Fruit fly (Drosophila melanogaster) whole organism, prepupa: ENCODE measurements around the gene Prosalpha3T.
A peak's percentile ranks its signal among the peaks of the same experiment; 100 is the strongest.

Experiments
- Blimp-1 ChIP-seq: fragments of 200-800 bp; sonication (Bioruptor generic); optimal IDR thresholded peaks from 3 replicates; lab custom pipeline; 2017; ENCODE audit warnings: missing biosample characterization, missing genetic modification characterization, mild to moderate bottlenecking, moderate library complexity, missing genetic modification reagents
- CG10631 ChIP-seq: fragments of 200-800 bp; sonication (Bioruptor generic); optimal IDR thresholded peaks from 2 replicates; lab custom pipeline; 2016; ENCODE audit warnings: missing biosample characterization, missing genetic modification characterization
- CG10669 ChIP-seq: fragments of 200-800 bp; sonication (Bioruptor generic); optimal IDR thresholded peaks from 3 replicates; lab custom pipeline; 2018; ENCODE audit warnings: missing biosample characterization, mild to moderate bottlenecking, missing genetic modification characterization, moderate library complexity
- CG11294 ChIP-seq: fragments of 200-800 bp; sonication (Bioruptor generic); IDR thresholded peaks from 2 replicates; pipeline ENCODE4 v1.3.6; 2022; ENCODE audit warnings: missing biosample characterization, missing genetic modification characterization
- CG1621 ChIP-seq: fragments of 200-800 bp; sonication (Bioruptor generic); optimal IDR thresholded peaks from 3 replicates; lab custom pipeline; 2018; ENCODE audit warnings: missing biosample characterization, mild to moderate bottlenecking, missing genetic modification characterization
- CG16779 ChIP-seq: fragments of 200-800 bp; sonication (Bioruptor generic); optimal IDR thresholded peaks from 3 replicates; lab custom pipeline; 2017; ENCODE audit warnings: missing biosample characterization, mild to moderate bottlenecking, missing genetic modification characterization
- CG31627 ChIP-seq: fragments of 200-800 bp; sonication (Bioruptor generic); optimal IDR thresholded peaks from 3 replicates; lab custom pipeline; 2016; ENCODE audit warnings: missing biosample characterization, missing genetic modification characterization
- CG32006 ChIP-seq: fragments of 200-800 bp; sonication (Bioruptor generic); optimal IDR thresholded peaks from 3 replicates; lab custom pipeline; 2017; ENCODE audit warnings: missing biosample characterization, mild to moderate bottlenecking, missing genetic modification characterization
- CG34406 ChIP-seq: fragments of 200-800 bp; sonication (Bioruptor generic); optimal IDR thresholded peaks from 3 replicates; lab custom pipeline; 2016; ENCODE audit warnings: missing biosample characterization, missing genetic modification characterization
- CG3919 ChIP-seq: fragments of 200-800 bp; sonication (Bioruptor generic); optimal IDR thresholded peaks from 3 replicates; lab custom pipeline; 2016; ENCODE audit warnings: missing biosample characterization, missing genetic modification characterization
- CG4318 ChIP-seq: fragments of 200-800 bp; sonication (Bioruptor generic); optimal IDR thresholded peaks from 3 replicates; lab custom pipeline; 2017; ENCODE audit warnings: missing biosample characterization, mild to moderate bottlenecking, missing genetic modification characterization
- CG6163 ChIP-seq: fragments of 200-800 bp; sonication (Bioruptor generic); IDR thresholded peaks from 3 replicates; pipeline ENCODE4 v1.3.6; 2022; ENCODE audit warnings: missing biosample characterization, missing genetic modification characterization
- CG6276 ChIP-seq: fragments of 200-800 bp; sonication (Bioruptor generic); optimal IDR thresholded peaks from 2 replicates; lab custom pipeline; 2017; ENCODE audit warnings: missing biosample characterization, mild to moderate bottlenecking, missing genetic modification characterization
- CG6792 ChIP-seq: fragments of 200-800 bp; sonication (Bioruptor generic); optimal IDR thresholded peaks from 3 replicates; lab custom pipeline; 2016; ENCODE audit warnings: missing biosample characterization, missing genetic modification characterization
- CG6808 ChIP-seq: fragments of 200-800 bp; sonication (Bioruptor generic); optimal IDR thresholded peaks from 3 replicates; lab custom pipeline; 2017; ENCODE audit warnings: missing biosample characterization, missing genetic modification characterization, mild to moderate bottlenecking, moderate library complexity, missing genetic modification reagents
- CG6854 ChIP-seq: fragments of 200-800 bp; sonication (Bioruptor generic); optimal IDR thresholded peaks from 2 replicates; lab custom pipeline; 2017; ENCODE audit warnings: missing biosample characterization, mild to moderate bottlenecking, missing genetic modification characterization
- CG7368 ChIP-seq: fragments of 200-800 bp; sonication (Bioruptor generic); optimal IDR thresholded peaks from 3 replicates; lab custom pipeline; 2016; ENCODE audit warnings: missing biosample characterization, missing genetic modification characterization
- CG8119 ChIP-seq: fragments of 200-800 bp; sonication (Bioruptor generic); IDR thresholded peaks from 3 replicates; pipeline ENCODE4 v1.3.6; 2022; ENCODE audit warnings: missing biosample characterization, missing genetic modification characterization
- CG8319 ChIP-seq: fragments of 200-800 bp; sonication (Bioruptor generic); optimal IDR thresholded peaks from 3 replicates; lab custom pipeline; 2016; ENCODE audit warnings: missing biosample characterization, missing genetic modification characterization
- CG8632 ChIP-seq: fragments of 200-800 bp; sonication (Bioruptor generic); optimal IDR thresholded peaks from 3 replicates; lab custom pipeline; 2016; ENCODE audit warnings: missing biosample characterization, missing genetic modification characterization
- CG9139 ChIP-seq: fragments of 200-800 bp; sonication (Bioruptor generic); optimal IDR thresholded peaks from 3 replicates; lab custom pipeline; 2017; ENCODE audit warnings: missing biosample characterization, mild to moderate bottlenecking, missing genetic modification characterization
- Eip75B ChIP-seq: fragments of 200-800 bp; sonication (Bioruptor generic); optimal IDR thresholded peaks from 3 replicates; lab custom pipeline; 2016; ENCODE audit warnings: missing biosample characterization, missing genetic modification characterization
- Ets21C ChIP-seq: fragments of 200-800 bp; sonication (Bioruptor generic); optimal IDR thresholded peaks from 3 replicates; lab custom pipeline; 2016; ENCODE audit warnings: missing biosample characterization, missing genetic modification characterization
- Ets96B ChIP-seq: fragments of 200-800 bp; optimal IDR thresholded peaks from 2 replicates; lab custom pipeline; 2019; ENCODE audit warnings: missing biosample characterization, mild to moderate bottlenecking, missing genetic modification characterization, moderate library complexity
- Gug ChIP-seq: fragments of 200-800 bp; sonication (Bioruptor generic); IDR thresholded peaks from 2 replicates; pipeline ENCODE4 v1.3.6; 2022; ENCODE audit warnings: missing biosample characterization, missing genetic modification characterization
- Hr38 ChIP-seq: sonication (Bioruptor generic); optimal IDR thresholded peaks from 2 replicates; lab custom pipeline; 2016; ENCODE audit warnings: missing biosample characterization, missing genetic modification characterization
- Hr39 ChIP-seq: fragments of 200-800 bp; sonication (Bioruptor generic); optimal IDR thresholded peaks from 2 replicates; lab custom pipeline; 2016; ENCODE audit warnings: missing biosample characterization, missing genetic modification characterization
- Hr4 ChIP-seq: fragments of 200-800 bp; sonication (Bioruptor generic); optimal IDR thresholded peaks from 3 replicates; lab custom pipeline; 2016; ENCODE audit warnings: missing biosample characterization, missing genetic modification characterization
- Lpt ChIP-seq: fragments of 200-800 bp; sonication (Bioruptor generic); optimal IDR thresholded peaks from 3 replicates; lab custom pipeline; 2016; ENCODE audit warnings: missing biosample characterization, missing genetic modification characterization
- Met ChIP-seq: fragments of 200-800 bp; sonication (Bioruptor generic); optimal IDR thresholded peaks from 3 replicates; lab custom pipeline; 2016; ENCODE audit warnings: missing biosample characterization, missing genetic modification characterization
- OdsH ChIP-seq: fragments of 200-800 bp; sonication (Bioruptor generic); optimal IDR thresholded peaks from 3 replicates; lab custom pipeline; 2016; ENCODE audit warnings: missing biosample characterization, missing genetic modification characterization
- Smox ChIP-seq: fragments of 200-800 bp; sonication (Bioruptor generic); optimal IDR thresholded peaks from 3 replicates; lab custom pipeline; 2016; ENCODE audit warnings: missing biosample characterization, missing genetic modification characterization
- Sox102F ChIP-seq: fragments of 200-800 bp; sonication (Bioruptor generic); optimal IDR thresholded peaks from 2 replicates; lab custom pipeline; 2016; ENCODE audit warnings: missing biosample characterization, mild to moderate bottlenecking, missing genetic modification characterization
- Sox14 ChIP-seq: fragments of 200-800 bp; sonication (Bioruptor generic); optimal IDR thresholded peaks from 3 replicates; lab custom pipeline; 2016; ENCODE audit warnings: missing biosample characterization, missing genetic modification characterization
- Sox15 ChIP-seq: fragments of 200-800 bp; sonication (Bioruptor generic); optimal IDR thresholded peaks from 3 replicates; lab custom pipeline; 2016; ENCODE audit warnings: missing biosample characterization, missing genetic modification characterization
- acj6 ChIP-seq: fragments of 200-800 bp; sonication (Bioruptor generic); optimal IDR thresholded peaks from 3 replicates; lab custom pipeline; 2016; ENCODE audit warnings: missing biosample characterization, missing genetic modification characterization
- cyc ChIP-seq: fragments of 200-800 bp; sonication (Bioruptor generic); optimal IDR thresholded peaks from 3 replicates; lab custom pipeline; 2016; ENCODE audit warnings: missing biosample characterization, missing genetic modification characterization
- dac ChIP-seq: fragments of 200-800 bp; sonication (Bioruptor generic); optimal IDR thresholded peaks from 2 replicates; lab custom pipeline; 2017; ENCODE audit warnings: missing biosample characterization, mild to moderate bottlenecking, missing genetic modification characterization
- dsx ChIP-seq: fragments of 200-800 bp; optimal IDR thresholded peaks from 3 replicates; lab custom pipeline; 2019; ENCODE audit warnings: missing biosample characterization, mild to moderate bottlenecking, missing genetic modification characterization, moderate library complexity; ENCODE audit not compliant: poor library complexity, severe bottlenecking
- eg ChIP-seq: fragments of 200-800 bp; sonication (Bioruptor generic); IDR thresholded peaks from 3 replicates; pipeline ENCODE4 v1.3.6; 2022; ENCODE audit warnings: missing biosample characterization, missing genetic modification characterization
- esn ChIP-seq: fragments of 200-800 bp; sonication (Bioruptor generic); optimal IDR thresholded peaks from 2 replicates; lab custom pipeline; 2016; ENCODE audit warnings: missing biosample characterization, mild to moderate bottlenecking, missing genetic modification characterization, moderate library complexity
- fd59A ChIP-seq: fragments of 200-800 bp; sonication (Bioruptor generic); optimal IDR thresholded peaks from 2 replicates; lab custom pipeline; 2017; ENCODE audit warnings: missing biosample characterization, mild to moderate bottlenecking, missing genetic modification characterization, missing genetic modification reagents
- fd85E ChIP-seq: fragments of 200-800 bp; sonication (Bioruptor generic); optimal IDR thresholded peaks from 3 replicates; lab custom pipeline; 2016; ENCODE audit warnings: missing biosample characterization, missing genetic modification characterization
- fkh ChIP-seq: fragments of 200-800 bp; sonication (Bioruptor generic); optimal IDR thresholded peaks from 3 replicates; lab custom pipeline; 2017; ENCODE audit warnings: missing biosample characterization, mild to moderate bottlenecking, missing genetic modification characterization, moderate library complexity
- lz ChIP-seq: fragments of 200-800 bp; sonication (Bioruptor generic); optimal IDR thresholded peaks from 3 replicates; lab custom pipeline; 2016; ENCODE audit warnings: missing biosample characterization, missing genetic modification characterization
- net ChIP-seq: fragments of 200-800 bp; sonication (Bioruptor generic); optimal IDR thresholded peaks from 3 replicates; lab custom pipeline; 2016; ENCODE audit warnings: missing biosample characterization, missing genetic modification characterization
- pdm3 ChIP-seq: fragments of 200-800 bp; sonication (Bioruptor generic); optimal IDR thresholded peaks from 3 replicates; lab custom pipeline; 2016; ENCODE audit warnings: missing biosample characterization, missing genetic modification characterization
- spab ChIP-seq: fragments of 200-800 bp; sonication (Bioruptor generic); optimal IDR thresholded peaks from 2 replicates; lab custom pipeline; 2017; ENCODE audit warnings: missing biosample characterization, mild to moderate bottlenecking, missing genetic modification characterization, missing genetic modification reagents
- svp ChIP-seq: fragments of 200-800 bp; sonication (Bioruptor generic); peaks from one replicate; lab custom pipeline; 2016; ENCODE audit warnings: missing biosample characterization, missing genetic modification characterization
- topi ChIP-seq: fragments of 200-800 bp; sonication (Bioruptor generic); optimal IDR thresholded peaks from 3 replicates; lab custom pipeline; 2016; ENCODE audit warnings: missing biosample characterization, missing genetic modification characterization
- vri ChIP-seq: fragments of 200-800 bp; sonication (Bioruptor generic); optimal IDR thresholded peaks from 3 replicates; lab custom pipeline; 2016; ENCODE audit warnings: missing biosample characterization, mild to moderate bottlenecking, missing genetic modification characterization

The Prosalpha3T gene

DNA sequence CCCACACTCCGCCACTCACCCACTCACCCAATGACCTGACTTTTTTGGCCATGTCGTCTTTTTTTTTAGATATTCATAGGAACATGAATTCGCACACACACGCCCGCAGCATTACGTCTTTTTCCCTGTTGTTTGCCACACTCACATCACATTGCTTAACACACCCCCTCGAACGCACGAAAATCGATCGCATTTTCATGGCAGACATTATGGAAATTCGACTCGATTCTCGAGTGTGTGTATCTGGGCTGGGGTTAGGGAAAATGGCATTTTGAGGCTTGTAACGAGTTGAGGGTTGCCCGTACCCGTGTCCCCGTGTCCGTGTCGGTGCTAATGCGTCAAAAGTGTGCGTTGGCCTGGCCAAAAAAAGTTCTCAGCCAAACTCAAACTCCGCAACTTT is 18.5 kb upstream of the Prosalpha3T start:
- TF ChIP-seq dsx (GFP tag; lab: Kevin White, UChicago) (no peak), pdm3 (GFP tag; lab: Kevin White, UChicago) (no peak), vri (GFP tag; lab: Kevin White, UChicago) (no peak), CG9139 (no peak)

DNA sequence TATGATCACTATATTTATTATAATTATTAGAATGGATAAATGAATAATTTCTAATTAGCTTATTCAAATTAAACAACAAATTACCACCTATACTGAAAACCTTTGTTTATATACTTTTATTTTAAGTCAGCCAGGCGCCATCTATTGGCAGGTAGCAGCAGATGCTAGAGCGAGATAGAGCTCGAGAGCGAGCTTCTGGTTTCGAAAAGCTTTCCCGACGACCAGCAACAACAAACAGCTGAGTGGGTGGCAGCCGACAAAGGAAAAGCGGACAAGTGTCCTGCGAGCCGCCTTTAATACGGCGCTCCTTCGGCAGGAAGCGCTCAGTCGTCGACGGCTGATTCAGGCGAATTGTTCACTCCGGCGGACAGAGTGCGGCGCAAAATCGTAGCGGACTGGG is 10.8 kb upstream of the Prosalpha3T start, which contains the start of gene Gycbeta100B:
Gene Gycbeta100B (plus strand): TSS at position 337 of the 400 bp plus-strand sequence.
- TF ChIP-seq Sox14 (GFP tag; lab: Kevin White, UChicago) (peak; percentile 11), Hr38 (GFP tag; lab: Kevin White, UChicago) (no peak), CG6792 (GFP tag; lab: Kevin White, UChicago) (no peak), dac (GFP tag; lab: Kevin White, UChicago) (peak; percentile 21), OdsH (GFP tag; lab: Kevin White, UChicago) (peak; percentile 21), fd85E (GFP tag; lab: Kevin White, UChicago) (no peak), CG7368 (GFP tag; lab: Kevin White, UChicago) (peak; percentile 35), CG6276 (GFP tag; lab: Kevin White, UChicago) (peak; percentile 10), Ets96B (tag; lab: Kevin White, UChicago) (peak; percentile 29), net (GFP tag; lab: Kevin White, UChicago) (peak; percentile 44), vri (GFP tag; lab: Kevin White, UChicago) (no peak), CG11294 (GFP tag; lab: Robert Waterston, UW) (no peak), Gug (GFP tag; lab: Robert Waterston, UW) (no peak), CG31627 (GFP tag; lab: Kevin White, UChicago) (no peak), Ets21C (GFP tag; lab: Kevin White, UChicago) (no peak), CG8319 (peak; percentile 2), CG6808 (GFP tag; lab: Kevin White, UChicago) (peak; percentile 25), Lpt (GFP tag; lab: Kevin White, UChicago) (no peak), CG6854 (no peak), CG1621 (tag; lab: Kevin White, UChicago) (peak; percentile 25), esn (GFP tag; lab: Kevin White, UChicago) (no peak), eg (GFP tag; lab: Robert Waterston, UW) (peak; percentile 34; the same call in 2 of the 3 replicates), CG34406 (GFP tag; lab: Kevin White, UChicago) (peak; percentile 5), Smox (no peak), Blimp-1 (GFP tag; lab: Kevin White, UChicago) (no peak), CG3919 (peak; percentile 68), fkh (GFP tag; lab: Kevin White, UChicago) (peak; percentile 33), CG10631 (no peak), CG10669 (GFP tag; lab: Kevin White, UChicago) (peak; percentile 20), Eip75B (GFP tag; lab: Kevin White, UChicago) (peak; percentile 7), svp (no peak), fd59A (no peak), dsx (GFP tag; lab: Kevin White, UChicago) (no peak), CG4318 (GFP tag; lab: Kevin White, UChicago) (no peak), Hr39 (no peak), Sox102F (peak; percentile 13), CG32006 (GFP tag; lab: Kevin White, UChicago) (peak; percentile 28), CG8119 (GFP tag; lab: Robert Waterston, UW) (no peak), CG16779 (no peak), acj6 (GFP tag; lab: Kevin White, UChicago) (peak; percentile 14), spab (GFP tag; lab: Kevin White, UChicago) (no peak), CG8632 (no peak), CG6163 (GFP tag; lab: Robert Waterston, UW) (peak; percentile 63; the same call in 1 of the 3 replicates), Sox15 (GFP tag; lab: Kevin White, UChicago) (no peak), cyc (GFP tag; lab: Kevin White, UChicago) (peak; percentile 19), lz (GFP tag; lab: Kevin White, UChicago) (peak; percentile 10), Hr4 (peak; percentile 26), topi (peak; percentile 5), Met (GFP tag; lab: Kevin White, UChicago) (peak; percentile 33)
